Fruit fly (Drosophila melanogaster): Measurements from ENCODE around the gene CG42346.

The CG42346 gene

DNA sequence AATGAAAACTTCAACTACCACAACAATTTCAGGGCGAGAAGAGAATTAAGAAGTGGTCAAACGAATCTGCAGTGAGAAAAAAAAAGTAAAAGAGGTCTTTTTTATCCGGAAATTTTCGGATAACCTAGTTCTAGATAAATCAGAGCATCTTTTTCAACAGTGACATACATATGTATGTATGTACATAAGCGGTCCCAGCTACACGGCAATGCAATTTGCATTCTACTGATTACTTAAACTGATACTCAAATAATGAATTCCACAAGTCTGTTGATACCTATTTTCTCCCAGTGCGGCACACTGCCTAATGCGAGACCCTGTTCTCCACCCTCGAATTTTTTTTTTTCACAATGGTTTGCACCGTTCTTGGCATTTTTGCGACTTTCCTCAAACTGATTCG, 14.2 kb downstream of the CG42346 start (continued):
- TF ChIP-seq CG6163 (GFP tag; IDR thresholded peaks at IDR 0.05) = no peak
- TF ChIP-seq CG6276 (GFP tag; optimal IDR thresholded peaks at IDR 0.05) = no peak
- TF ChIP-seq CG31627 (GFP tag; optimal IDR thresholded peaks at IDR 0.05) = peak; percentile 65
- TF ChIP-seq Sox14 (GFP tag; optimal IDR thresholded peaks at IDR 0.05) = peak; percentile 41
- TF ChIP-seq CG8119 (GFP tag; IDR thresholded peaks at IDR 0.05) = no peak

DNA sequence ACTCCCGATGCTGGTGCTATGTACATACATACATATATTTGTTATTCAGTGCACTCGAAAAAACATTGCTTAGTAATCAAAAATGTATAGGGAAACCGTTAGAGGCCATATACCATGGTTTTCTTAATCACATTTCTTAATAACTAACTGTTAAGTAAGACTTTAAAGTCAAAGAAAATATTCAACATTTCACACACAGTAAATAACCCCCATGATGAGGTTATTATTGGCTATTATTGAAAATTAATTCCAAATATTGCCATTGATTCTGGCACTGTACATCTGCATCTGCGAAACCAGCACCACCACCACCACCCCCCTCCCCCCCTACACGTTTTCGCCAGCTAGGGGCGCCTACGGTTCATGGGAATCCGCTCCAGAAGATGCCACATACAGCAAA, 15.0 kb downstream of the CG42346 start:
- TF ChIP-seq CG6792 (GFP tag; optimal IDR thresholded peaks at IDR 0.05) (no peak), fd59A (GFP tag; optimal IDR thresholded peaks at IDR 0.05) (no peak), CG3919 (GFP tag; optimal IDR thresholded peaks at IDR 0.05) (peak; percentile 15), Lpt (GFP tag; optimal IDR thresholded peaks at IDR 0.05) (no peak), CG9139 (GFP tag; optimal IDR thresholded peaks at IDR 0.05) (no peak), CG6854 (GFP tag; optimal IDR thresholded peaks at IDR 0.05) (no peak), CG16779 (tag; optimal IDR thresholded peaks at IDR 0.05) (no peak), Eip75B (GFP tag; optimal IDR thresholded peaks at IDR 0.05) (no peak), CG8119 (GFP tag; IDR thresholded peaks at IDR 0.05) (no peak), topi (GFP tag; optimal IDR thresholded peaks at IDR 0.05) (no peak), fkh (GFP tag; optimal IDR thresholded peaks at IDR 0.05) (no peak), Met (GFP tag; optimal IDR thresholded peaks at IDR 0.05) (no peak), CG4318 (GFP tag; optimal IDR thresholded peaks at IDR 0.05) (peak; percentile 8), dsx (GFP tag; optimal IDR thresholded peaks at IDR 0.05; ENCODE audit: poor library complexity, severe bottlenecking) (no peak), eg (GFP tag; IDR thresholded peaks at IDR 0.05) (no peak), CG11762 (GFP tag; optimal IDR thresholded peaks at IDR 0.05; ENCODE audit: insufficient read depth) (no peak), dac (GFP tag; optimal IDR thresholded peaks at IDR 0.05) (no peak), Hr39 (GFP tag; optimal IDR thresholded peaks at IDR 0.05) (no peak), lz (GFP tag; optimal IDR thresholded peaks at IDR 0.05) (no peak), fd85E (GFP tag; optimal IDR thresholded peaks at IDR 0.05) (no peak), esn (GFP tag; optimal IDR thresholded peaks at IDR 0.05) (no peak), Sox14 (GFP tag; optimal IDR thresholded peaks at IDR 0.05) (no peak), CG32006 (GFP tag; optimal IDR thresholded peaks at IDR 0.05) (peak; percentile 54), Hr38 (GFP tag; optimal IDR thresholded peaks at IDR 0.05) (no peak), Eip78C (GFP tag) (peak; percentile 40), CG8319 (GFP tag; optimal IDR thresholded peaks at IDR 0.05) (no peak), CG15336 (GFP tag; IDR thresholded peaks at IDR 0.05) (peak; percentile 20; the same call in 1 of the 2 replicates), CG6808 (GFP tag; optimal IDR thresholded peaks at IDR 0.05) (no peak), Hr4 (GFP tag; optimal IDR thresholded peaks at IDR 0.05) (peak; percentile 2), net (GFP tag; optimal IDR thresholded peaks at IDR 0.05) (no peak), Gug (GFP tag; IDR thresholded peaks at IDR 0.05) (no peak)

DNA sequence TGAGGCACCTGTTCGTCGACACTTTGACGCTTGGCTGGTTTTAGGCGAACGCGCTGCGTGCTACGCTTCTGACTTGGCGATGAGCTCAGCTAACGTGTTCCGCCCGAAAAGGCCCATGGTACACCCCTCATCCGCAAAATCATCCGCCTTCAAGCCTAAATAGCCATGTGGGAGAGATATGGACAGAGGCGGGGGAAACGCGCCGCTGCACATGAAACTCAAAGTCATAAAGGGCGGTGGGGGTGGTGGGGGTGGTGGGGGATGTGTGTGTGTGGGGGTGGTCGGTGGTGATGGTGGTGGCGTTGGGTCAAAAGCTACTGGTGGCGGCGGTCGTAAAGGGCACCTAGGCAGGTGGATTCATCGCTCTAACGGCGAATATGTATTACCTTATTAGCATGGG, 19.1 kb downstream of the CG42346 start:
- TF ChIP-seq Hr38 (GFP tag; optimal IDR thresholded peaks at IDR 0.05) = no peak
- TF ChIP-seq esn (GFP tag; optimal IDR thresholded peaks at IDR 0.05) = no peak
- no peak for TF ChIP-seq Sox14 (GFP tag; optimal IDR thresholded peaks at IDR 0.05)
- no peak for TF ChIP-seq CG6808 (GFP tag; optimal IDR thresholded peaks at IDR 0.05)
- TF ChIP-seq CG11294 (GFP tag; IDR thresholded peaks at IDR 0.05) = no peak
- no peak for TF ChIP-seq CG6792 (GFP tag; optimal IDR thresholded peaks at IDR 0.05)
- TF ChIP-seq CG3919 (GFP tag; optimal IDR thresholded peaks at IDR 0.05) = no peak

DNA sequence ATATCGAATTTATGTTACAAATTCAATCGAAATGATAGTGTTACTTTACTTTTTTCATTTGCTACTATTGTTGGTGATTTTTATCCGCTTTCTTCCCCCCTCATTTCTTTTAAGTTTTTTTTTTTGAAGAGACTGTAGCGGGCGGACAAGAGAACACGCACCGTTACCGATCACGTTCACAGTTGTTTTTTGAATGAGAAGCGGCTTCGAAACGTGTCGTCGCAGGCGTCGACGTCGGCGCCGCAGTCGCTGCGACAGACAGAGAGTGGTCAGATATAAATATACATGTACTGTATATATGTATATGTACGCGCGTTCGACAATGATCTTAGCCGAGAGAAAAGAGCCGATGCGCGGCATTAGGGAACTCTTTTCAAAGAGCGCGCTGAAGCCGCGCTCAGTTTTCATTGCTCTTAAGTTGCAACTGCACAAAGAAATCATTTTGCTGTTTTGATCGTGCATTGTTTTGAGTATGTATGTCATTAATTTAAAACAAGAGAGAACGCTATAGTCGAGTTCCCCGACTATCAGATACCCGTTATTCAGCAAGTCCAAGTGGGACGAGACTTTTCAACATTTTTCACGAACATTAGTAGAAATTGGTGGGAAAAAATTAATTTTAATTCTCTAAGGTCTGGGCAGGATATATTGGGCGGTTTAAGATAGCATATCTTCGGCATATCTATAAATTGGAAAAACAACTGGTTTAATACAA, 23.0 kb downstream of the CG42346 start, which contains the start of gene fog:
fog (minus strand) TSS at position 201 of the 715 bp plus-strand sequence.
- TF ChIP-seq topi (GFP tag; optimal IDR thresholded peaks at IDR 0.05) = no peak
- no peak for TF ChIP-seq CG10631 (GFP tag; optimal IDR thresholded peaks at IDR 0.05)
- no peak for TF ChIP-seq Hr4 (GFP tag; optimal IDR thresholded peaks at IDR 0.05)
- no peak for TF ChIP-seq Hr39 (GFP tag; optimal IDR thresholded peaks at IDR 0.05)
- TF ChIP-seq CG6276 (GFP tag; optimal IDR thresholded peaks at IDR 0.05) = no peak
- TF ChIP-seq spab (GFP tag; optimal IDR thresholded peaks at IDR 0.05) = no peak
- TF ChIP-seq svp (GFP tag) = peak; percentile 66
- TF ChIP-seq CG6163 (GFP tag; IDR thresholded peaks at IDR 0.05) = peak; percentile 31; the same call in 2 of the 3 replicates
- TF ChIP-seq CG8119 (GFP tag; IDR thresholded peaks at IDR 0.05) = no peak
- no peak for TF ChIP-seq CG6792 (GFP tag; optimal IDR thresholded peaks at IDR 0.05)
- TF ChIP-seq CG9139 (GFP tag; optimal IDR thresholded peaks at IDR 0.05) = no peak
- TF ChIP-seq CG6854 (GFP tag; optimal IDR thresholded peaks at IDR 0.05) = peak; percentile 28
- peak; percentile 8 for TF ChIP-seq dsx (GFP tag; optimal IDR thresholded peaks at IDR 0.05; ENCODE audit: poor library complexity, severe bottlenecking)
- TF ChIP-seq vri (GFP tag; optimal IDR thresholded peaks at IDR 0.05) = no peak
- TF ChIP-seq CG8319 (GFP tag; optimal IDR thresholded peaks at IDR 0.05) = no peak
- TF ChIP-seq CG15336 (GFP tag; IDR thresholded peaks at IDR 0.05) = peak; percentile 48; the same call in 1 of the 2 replicates
- no peak for TF ChIP-seq CG34406 (GFP tag; optimal IDR thresholded peaks at IDR 0.05)
- TF ChIP-seq ss (GFP tag; optimal IDR thresholded peaks at IDR 0.05) = peak; percentile 4 to 6
- no peak for TF ChIP-seq CG10669 (GFP tag; optimal IDR thresholded peaks at IDR 0.05)
- peak; percentile 16 for TF ChIP-seq Eip78C (GFP tag)
- no peak for TF ChIP-seq lz (GFP tag; optimal IDR thresholded peaks at IDR 0.05)
- TF ChIP-seq Eip75B (GFP tag; optimal IDR thresholded peaks at IDR 0.05) = no peak
